Fruit fly (Drosophila melanogaster) whole organism, embryonic: Measurements from ENCODE around the gene ova.
A peak's percentile ranks its signal among the peaks of the same experiment; 100 is the strongest.

Source experiments
- Atf-2 ChIP-seq: fragments of 200-800 bp; sonication (Bioruptor generic); optimal IDR thresholded peaks from 2 replicates; lab custom pipeline; 2016; ENCODE audit warnings: missing biosample characterization, missing genetic modification characterization
- CG12299 ChIP-seq: fragments of 200-800 bp; sonication (Bioruptor generic); optimal IDR thresholded peaks from 2 replicates; lab custom pipeline; 2018; ENCODE audit warnings: missing biosample characterization, mild to moderate bottlenecking, missing genetic modification characterization
- CG1233 ChIP-seq: fragments of 200-800 bp; sonication (Bioruptor generic); optimal IDR thresholded peaks from 4 replicates; lab custom pipeline; 2018; ENCODE audit warnings: missing biosample characterization, mild to moderate bottlenecking, missing genetic modification characterization
- CG12744 ChIP-seq: fragments of 200-800 bp; sonication (Bioruptor generic); optimal IDR thresholded peaks from 2 replicates; lab custom pipeline; 2016; ENCODE audit warnings: missing biosample characterization, missing genetic modification characterization
- CG12942 ChIP-seq: fragments of 200-800 bp; sonication (Bioruptor generic); optimal IDR thresholded peaks from 3 replicates; lab custom pipeline; 2016; ENCODE audit warnings: missing biosample characterization, missing genetic modification characterization
- CG13624 ChIP-seq: fragments of 200-800 bp; sonication (Bioruptor generic); optimal IDR thresholded peaks from 2 replicates; lab custom pipeline; 2016; ENCODE audit warnings: missing biosample characterization, missing genetic modification characterization
- CG15011 ChIP-seq: fragments of 200-800 bp; sonication (Bioruptor generic); optimal IDR thresholded peaks from 3 replicates; lab custom pipeline; 2018; ENCODE audit warnings: missing biosample characterization, mild to moderate bottlenecking, missing genetic modification characterization
- CG15073 ChIP-seq: fragments of 200-800 bp; sonication (Bioruptor generic); optimal IDR thresholded peaks from 2 replicates; lab custom pipeline; 2016; ENCODE audit warnings: missing biosample characterization, missing genetic modification characterization
- CG17359 ChIP-seq: fragments of 200-800 bp; sonication (Bioruptor generic); optimal IDR thresholded peaks from 3 replicates; lab custom pipeline; 2018; ENCODE audit warnings: missing biosample characterization, mild to moderate bottlenecking, missing genetic modification characterization, moderate library complexity
- CG18011 ChIP-seq: fragments of 200-800 bp; sonication (Bioruptor generic); optimal IDR thresholded peaks from 2 replicates; lab custom pipeline; 2017; ENCODE audit warnings: missing biosample characterization, missing genetic modification characterization, mild to moderate bottlenecking, moderate library complexity, missing genotype
- CG30403 ChIP-seq: fragments of 200-800 bp; sonication (Bioruptor generic); optimal IDR thresholded peaks from 3 replicates; lab custom pipeline; 2016; ENCODE audit warnings: missing biosample characterization, missing genetic modification characterization
- CG32532 ChIP-seq: fragments of 200-800 bp; sonication (Bioruptor generic); IDR thresholded peaks from 2 replicates; pipeline ENCODE4 v1.3.6; 2022; ENCODE audit warnings: missing biosample characterization, missing genetic modification characterization
- CG3281 ChIP-seq: fragments of 200-800 bp; sonication (Bioruptor generic); optimal IDR thresholded peaks from 3 replicates; lab custom pipeline; 2017; ENCODE audit warnings: missing biosample characterization, mild to moderate bottlenecking, missing genetic modification characterization
- CG4854 ChIP-seq: fragments of 200-800 bp; sonication (Bioruptor generic); optimal IDR thresholded peaks from 2 replicates; lab custom pipeline; 2016; ENCODE audit warnings: missing biosample characterization, missing genetic modification characterization, inconsistent platforms
- CG5180 ChIP-seq: fragments of 200-800 bp; sonication (Bioruptor generic); optimal IDR thresholded peaks from 3 replicates; lab custom pipeline; 2017; ENCODE audit warnings: missing biosample characterization, missing genetic modification characterization, mild to moderate bottlenecking, moderate library complexity, missing genetic modification reagents
- CG6254 ChIP-seq: fragments of 200-800 bp; sonication (Bioruptor generic); optimal IDR thresholded peaks from 3 replicates; lab custom pipeline; 2017; ENCODE audit warnings: mild to moderate bottlenecking, missing biosample characterization, missing genetic modification reagents, missing genetic modification characterization
- CG6689 ChIP-seq: fragments of 200-800 bp; sonication (Bioruptor generic); IDR thresholded peaks from 2 replicates; pipeline ENCODE4 v1.3.6; 2022; ENCODE audit warnings: missing biosample characterization, missing genetic modification characterization
- CG6765 ChIP-seq: fragments of 200-800 bp; sonication (Bioruptor generic); optimal IDR thresholded peaks from 3 replicates; lab custom pipeline; 2017; ENCODE audit warnings: missing biosample characterization, mild to moderate bottlenecking, missing genetic modification characterization
- CG7839 ChIP-seq: fragments of 200-800 bp; sonication (Bioruptor generic); optimal IDR thresholded peaks from 3 replicates; lab custom pipeline; 2018; ENCODE audit warnings: missing biosample characterization, mild to moderate bottlenecking, missing genetic modification characterization, moderate library complexity
- CG8944 ChIP-seq: fragments of 200-800 bp; sonication (Bioruptor generic); optimal IDR thresholded peaks from 3 replicates; lab custom pipeline; 2016; ENCODE audit warnings: missing biosample characterization, missing genetic modification characterization
- CG9437 ChIP-seq: fragments of 200-800 bp; sonication (Bioruptor generic); optimal IDR thresholded peaks from 2 replicates; lab custom pipeline; 2018; ENCODE audit warnings: missing biosample characterization, mild to moderate bottlenecking, missing genetic modification characterization
- CG9609 ChIP-seq: fragments of 200-800 bp; sonication (Bioruptor generic); optimal IDR thresholded peaks from 3 replicates; lab custom pipeline; 2016; ENCODE audit warnings: missing biosample characterization, missing genetic modification characterization
- Camta ChIP-seq: fragments of 200-800 bp; sonication (Bioruptor generic); optimal IDR thresholded peaks from 2 replicates; lab custom pipeline; 2016; ENCODE audit warnings: missing biosample characterization, missing genetic modification characterization
- Chrac-16 ChIP-seq: fragments of 200-800 bp; sonication (Bioruptor generic); optimal IDR thresholded peaks from 3 replicates; lab custom pipeline; 2016; ENCODE audit warnings: missing biosample characterization, missing genetic modification characterization
- D ChIP-seq, 2 experiments: fragments of 200-800 bp in 1 of 2; fragments of >200 bp in 1 of 2; sonication (Bioruptor generic) in 1 of 2; optimal IDR thresholded peaks; 2 replicates in 1 of 2; 3 replicates in 1 of 2; lab custom pipeline; 2017; ENCODE audit warnings: mild to moderate bottlenecking in 1 of 2, missing biosample characterization in 1 of 2, missing genetic modification characterization in 1 of 2, missing genetic modification reagents in 1 of 2
- Dip2 ChIP-seq: fragments of 200-800 bp; sonication (Bioruptor generic); IDR thresholded peaks from 2 replicates; pipeline ENCODE4 v1.3.6; 2022; ENCODE audit warnings: missing biosample characterization, missing genetic modification characterization
- Dp ChIP-seq: fragments of 200-800 bp; sonication (Bioruptor generic); optimal IDR thresholded peaks from 2 replicates; lab custom pipeline; 2018; ENCODE audit warnings: missing biosample characterization, mild to moderate bottlenecking, missing genetic modification characterization, moderate library complexity
- Fer2 ChIP-seq: fragments of 200-800 bp; sonication (Bioruptor generic); optimal IDR thresholded peaks from 2 replicates; lab custom pipeline; 2018; ENCODE audit warnings: missing biosample characterization, mild to moderate bottlenecking, missing genetic modification characterization, moderate library complexity
- Opbp ChIP-seq: fragments of 200-800 bp; sonication (Bioruptor generic); IDR thresholded peaks from 3 replicates; pipeline ENCODE4 v1.3.6; 2022; ENCODE audit warnings: missing biosample characterization, missing genetic modification characterization; ENCODE audit not compliant: partially characterized antibody
- Vsx1 ChIP-seq: fragments of 200-800 bp; sonication (Bioruptor generic); optimal IDR thresholded peaks from 2 replicates; lab custom pipeline; 2017; ENCODE audit warnings: missing biosample characterization, mild to moderate bottlenecking, missing genetic modification characterization, missing genetic modification reagents
- abd-A ChIP-seq: fragments of 200-800 bp; sonication (Bioruptor generic); optimal IDR thresholded peaks from 3 replicates; lab custom pipeline; 2019; ENCODE audit warnings: missing biosample characterization, mild to moderate bottlenecking, missing genetic modification characterization, moderate library complexity
- al ChIP-seq: fragments of 200-800 bp; sonication (Bioruptor generic); IDR thresholded peaks from 2 replicates; pipeline ENCODE4 v1.3.6; 2022; ENCODE audit warnings: missing biosample characterization, missing genetic modification characterization
- amos ChIP-seq: fragments of 200-800 bp; sonication (Bioruptor generic); IDR thresholded peaks from 2 replicates; pipeline ENCODE4 v1.3.6; 2022; ENCODE audit warnings: missing biosample characterization, missing genetic modification characterization; ENCODE audit not compliant: partially characterized antibody
- cas ChIP-seq: fragments of 200-800 bp; sonication (Bioruptor generic); IDR thresholded peaks from 2 replicates; pipeline ENCODE4 v1.3.6; 2022; ENCODE audit warnings: missing biosample characterization, missing genetic modification characterization
- disco-r ChIP-seq: fragments of 200-800 bp; sonication (Bioruptor generic); optimal IDR thresholded peaks from 2 replicates; lab custom pipeline; 2016; ENCODE audit warnings: missing biosample characterization, missing genetic modification characterization
- dpn ChIP-seq, 2 experiments: fragments of 200-800 bp; sonication (Bioruptor generic); optimal IDR thresholded peaks; 3 replicates each; lab custom pipeline; 2016; ENCODE audit warnings: missing biosample characterization in 2 of 2, missing genetic modification characterization in 2 of 2
- dysf ChIP-seq: fragments of 200-800 bp; sonication (Bioruptor generic); IDR thresholded peaks from 3 replicates; pipeline ENCODE4 v1.3.6; 2022; ENCODE audit warnings: missing biosample characterization, missing genetic modification characterization
- en ChIP-seq: fragments of 200-800 bp; sonication (Bioruptor generic); optimal IDR thresholded peaks from 2 replicates; lab custom pipeline; 2016; ENCODE audit warnings: missing biosample characterization, missing genetic modification characterization
- gcm ChIP-seq: fragments of 200-800 bp; sonication (Bioruptor generic); optimal IDR thresholded peaks from 2 replicates; lab custom pipeline; 2019; ENCODE audit warnings: missing biosample characterization, mild to moderate bottlenecking, missing genetic modification characterization, moderate library complexity
- grau ChIP-seq: fragments of 200-800 bp; optimal IDR thresholded peaks from 3 replicates; lab custom pipeline; 2019; ENCODE audit warnings: missing biosample characterization, mild to moderate bottlenecking, missing genetic modification characterization, moderate library complexity
- nerfin-1 ChIP-seq: fragments of 200-800 bp; sonication (Bioruptor generic); optimal IDR thresholded peaks from 3 replicates; lab custom pipeline; 2019; ENCODE audit warnings: missing biosample characterization, mild to moderate bottlenecking, missing genetic modification characterization, moderate library complexity
- p53 ChIP-seq: fragments of 200-800 bp; sonication (Bioruptor generic); optimal IDR thresholded peaks from 2 replicates; lab custom pipeline; 2016; ENCODE audit warnings: missing biosample characterization, missing genetic modification characterization
- pan ChIP-seq, 4 experiments: fragments of >200 bp in 3 of 4; fragments of 200-800 bp in 1 of 4; sonication (Bioruptor generic) in 1 of 4; optimal IDR thresholded peaks in 3 of 4; IDR thresholded peaks in 1 of 4; 2 replicates each; pipeline versions ENCODE4 v1.3.6 to Lab custom; 2017 to 2022; ENCODE audit warnings: missing biosample characterization in 2 of 4, missing genetic modification characterization in 2 of 4, mixed read lengths in 1 of 4
- phol ChIP-seq: fragments of 200-800 bp; sonication (Bioruptor generic); optimal IDR thresholded peaks from 3 replicates; lab custom pipeline; 2018; ENCODE audit warnings: missing biosample characterization, mild to moderate bottlenecking, missing genetic modification characterization, moderate library complexity
- psq ChIP-seq: fragments of 200-800 bp; sonication (Bioruptor generic); optimal IDR thresholded peaks from 2 replicates; lab custom pipeline; 2017; ENCODE audit warnings: missing biosample characterization, missing genetic modification characterization
- ro ChIP-seq: fragments of 200-800 bp; sonication (Bioruptor generic); IDR thresholded peaks from 2 replicates; pipeline ENCODE4 v1.3.6; 2022; ENCODE audit warnings: missing biosample characterization, missing genetic modification characterization
- sisA ChIP-seq: fragments of 200-800 bp; sonication (Bioruptor generic); IDR thresholded peaks from 2 replicates; pipeline ENCODE4 v1.3.6; 2022; ENCODE audit warnings: missing biosample characterization, missing genetic modification characterization
- so ChIP-seq: fragments of 200-800 bp; sonication (Bioruptor generic); IDR thresholded peaks from 3 replicates; pipeline ENCODE4 v1.3.6; 2022; ENCODE audit warnings: missing biosample characterization, missing genetic modification characterization
- wor ChIP-seq: fragments of 200-800 bp; sonication (Bioruptor generic); IDR thresholded peaks from 2 replicates; pipeline ENCODE4 v1.3.6; 2022; ENCODE audit warnings: missing biosample characterization, missing genetic modification characterization
- yki ChIP-seq: fragments of >200 bp; optimal IDR thresholded peaks from 3 replicates; lab custom pipeline; 2018

Gene ova

dm6 chr2L:10200847-10201246 is 30.6 kb downstream of the ova start, which contains the start of the genes Ripalpha and RpL7 (continued):
- TF ChIP-seq p53 (GFP tag; lab: Kevin White, UChicago): peak; percentile 98
- TF ChIP-seq amos (GFP tag; lab: Robert Waterston, UW): peak; percentile 98
- peak; percentile 97 for TF ChIP-seq CG12942 (GFP tag; lab: Kevin White, UChicago)
- peak; percentile 90 for TF ChIP-seq CG6254 (GFP tag; lab: Kevin White, UChicago)
- peak; percentile 98 for TF ChIP-seq Opbp (GFP tag; lab: Robert Waterston, UW)
- TF ChIP-seq CG18011: peak; percentile 92
- TF ChIP-seq CG3281 (GFP tag; lab: Kevin White, UChicago): peak; percentile 98
- peak; percentile 98 for TF ChIP-seq disco-r
- peak; percentile 96 for TF ChIP-seq CG17359 (tag; lab: Kevin White, UChicago)
- TF ChIP-seq Camta (GFP tag; lab: Kevin White, UChicago): peak; percentile 96
- TF ChIP-seq phol (tag; lab: Kevin White, UChicago): peak; percentile 97
- peak; percentile 94 for TF ChIP-seq psq (GFP tag; lab: Kevin White, UChicago)
- peak; percentile 91 for TF ChIP-seq nerfin-1 (tag; lab: Kevin White, UChicago)
- TF ChIP-seq en (GFP tag; lab: Kevin White, UChicago): peak; percentile 98
- peak; percentile 98 for TF ChIP-seq Vsx1 (GFP tag; lab: Kevin White, UChicago)
- TF ChIP-seq D (optimal IDR thresholded peaks at IDR 0.05; lab: Kevin White, UChicago): no peak
- peak; percentile 93 for TF ChIP-seq D (GFP tag; optimal IDR thresholded peaks at IDR 0.05; lab: Kevin White, UChicago)
- peak; percentile 78 for TF ChIP-seq Dp (GFP tag; lab: Kevin White, UChicago)
- TF ChIP-seq wor (GFP tag; lab: Robert Waterston, UW): peak; percentile 77
- peak; percentile 97 for TF ChIP-seq CG12744 (GFP tag; lab: Kevin White, UChicago)
- TF ChIP-seq ro (GFP tag; lab: Robert Waterston, UW): peak; percentile 88
- TF ChIP-seq cas (GFP tag; lab: Robert Waterston, UW): peak; percentile 93
- peak; percentile 96 for TF ChIP-seq CG30403 (GFP tag; lab: Kevin White, UChicago)
- TF ChIP-seq CG1233 (GFP tag; lab: Kevin White, UChicago): peak; percentile 98
- peak; percentile 94 for TF ChIP-seq al (GFP tag; lab: Robert Waterston, UW)
- TF ChIP-seq CG6689: peak; percentile 88
- TF ChIP-seq CG32532: peak; percentile 98
- peak; percentile 88 for TF ChIP-seq sisA
- TF ChIP-seq CG15011 (GFP tag; lab: Kevin White, UChicago): peak; percentile 96
- TF ChIP-seq CG8944 (GFP tag; lab: Kevin White, UChicago): peak; percentile 98
- TF ChIP-seq CG15073 (GFP tag; lab: Kevin White, UChicago): peak; percentile 66
- TF ChIP-seq dysf: peak; percentile 96
- peak; percentile 98 for TF ChIP-seq CG9609 (GFP tag; lab: Kevin White, UChicago)
- peak; percentile 97 for TF ChIP-seq CG4854 (GFP tag; lab: Kevin White, UChicago)
- TF ChIP-seq Dip2 (GFP tag; lab: Robert Waterston, UW): no peak
- peak; percentile 94 for TF ChIP-seq Chrac-16 (GFP tag; lab: Kevin White, UChicago)
- TF ChIP-seq so (GFP tag; lab: Robert Waterston, UW): peak; percentile 97
- peak; percentile 95 to 98 for TF ChIP-seq dpn (GFP tag; optimal IDR thresholded peaks at IDR 0.05; lab: Kevin White, UChicago)
- peak; percentile 88 for TF ChIP-seq CG9437 (GFP tag; lab: Kevin White, UChicago)
- TF ChIP-seq yki (lab: Kevin White, UChicago): no peak
- TF ChIP-seq pan (optimal IDR thresholded peaks at IDR 0.05; lab: Kevin White, UChicago): no peak
- TF ChIP-seq pan (GFP tag; optimal IDR thresholded peaks at IDR 0.05 in 1 of 2, IDR thresholded peaks at IDR 0.05 in 1 of 2): peak in 1 of 2 experiments; percentile 96
- peak; percentile 95 for TF ChIP-seq Fer2 (tag; lab: Kevin White, UChicago)
- peak; percentile 95 for TF ChIP-seq Atf-2
- peak; percentile 92 for TF ChIP-seq gcm (GFP tag; lab: Kevin White, UChicago)
- peak; percentile 100 for TF ChIP-seq CG6765 (GFP tag; lab: Kevin White, UChicago)
- peak; percentile 89 for TF ChIP-seq CG5180 (GFP tag; lab: Kevin White, UChicago)
- TF ChIP-seq grau: peak; percentile 88
- TF ChIP-seq CG7839: peak; percentile 90
- peak; percentile 94 for TF ChIP-seq CG12299 (tag; lab: Kevin White, UChicago)
- no peak for TF ChIP-seq abd-A (tag; lab: Kevin White, UChicago)
- TF ChIP-seq CG13624: peak; percentile 99
